Fruit fly (Drosophila melanogaster) whole organism, embryonic: ENCODE measurements around the gene CG34398.
A peak's percentile ranks its signal among the peaks of the same experiment; 100 is the strongest.

Experiments
- CG12659 ChIP-seq: fragments of 200-800 bp; sonication (Bioruptor generic); optimal IDR thresholded peaks from 3 replicates; lab custom pipeline; 2017; ENCODE audit warnings: mild to moderate bottlenecking, missing biosample characterization, missing genetic modification reagents, missing genetic modification characterization
- CG13123 ChIP-seq: fragments of 200-800 bp; sonication (Bioruptor generic); optimal IDR thresholded peaks from 2 replicates; lab custom pipeline; 2016; ENCODE audit warnings: missing biosample characterization, missing genetic modification characterization
- CG13296 ChIP-seq: fragments of 200-800 bp; sonication (Bioruptor generic); optimal IDR thresholded peaks from 3 replicates; lab custom pipeline; 2018; ENCODE audit warnings: missing biosample characterization, mild to moderate bottlenecking, missing genetic modification characterization
- CG14965 ChIP-seq: fragments of 200-800 bp; sonication (Bioruptor generic); optimal IDR thresholded peaks from 2 replicates; lab custom pipeline; 2016; ENCODE audit warnings: missing biosample characterization, missing genetic modification characterization, borderline replicate concordance
- CG15269 ChIP-seq: fragments of 200-800 bp; sonication (Bioruptor generic); optimal IDR thresholded peaks from 2 replicates; lab custom pipeline; 2018; ENCODE audit warnings: missing biosample characterization, mild to moderate bottlenecking, missing genetic modification characterization, moderate library complexity
- CG15479 ChIP-seq: fragments of 200-800 bp; sonication (Bioruptor generic); optimal IDR thresholded peaks from 3 replicates; lab custom pipeline; 2019; ENCODE audit warnings: missing biosample characterization, mild to moderate bottlenecking, missing genetic modification characterization, moderate library complexity
- CG15514 ChIP-seq: fragments of 200-800 bp; sonication (Bioruptor generic); optimal IDR thresholded peaks from 3 replicates; lab custom pipeline; 2017; ENCODE audit warnings: missing biosample characterization, missing genetic modification characterization, mild to moderate bottlenecking, moderate library complexity, missing genetic modification reagents
- CG16779 ChIP-seq: fragments of 200-800 bp; sonication (Bioruptor generic); IDR thresholded peaks from 2 replicates; pipeline ENCODE4 v1.3.6; 2022; ENCODE audit warnings: missing biosample characterization, missing genetic modification characterization
- CG17328 ChIP-seq: fragments of 200-800 bp; sonication (Bioruptor generic); IDR thresholded peaks from 2 replicates; pipeline ENCODE4 v1.3.6; 2022; ENCODE audit warnings: missing biosample characterization, missing genetic modification characterization
- CG17359 ChIP-seq: fragments of 200-800 bp; sonication (Bioruptor generic); optimal IDR thresholded peaks from 3 replicates; lab custom pipeline; 2018; ENCODE audit warnings: missing biosample characterization, mild to moderate bottlenecking, missing genetic modification characterization, moderate library complexity
- CG17829 ChIP-seq: fragments of 200-800 bp; optimal IDR thresholded peaks from 2 replicates; lab custom pipeline; 2019; ENCODE audit warnings: missing biosample characterization, mild to moderate bottlenecking, missing genetic modification characterization, moderate library complexity
- CG18011 ChIP-seq: fragments of 200-800 bp; sonication (Bioruptor generic); optimal IDR thresholded peaks from 2 replicates; lab custom pipeline; 2017; ENCODE audit warnings: missing biosample characterization, missing genetic modification characterization, mild to moderate bottlenecking, moderate library complexity, missing genotype
- CG33557 ChIP-seq: fragments of 200-800 bp; sonication (Bioruptor generic); optimal IDR thresholded peaks from 2 replicates; lab custom pipeline; 2019; ENCODE audit warnings: missing biosample characterization, mild to moderate bottlenecking, missing genetic modification characterization, moderate library complexity
- CG3726 ChIP-seq: fragments of 200-800 bp; sonication (Bioruptor generic); IDR thresholded peaks from 3 replicates; pipeline ENCODE4, ENCODE4 v1.3.6; 2022; ENCODE audit warnings: missing biosample characterization, missing genetic modification characterization
- CG4360 ChIP-seq: fragments of 200-800 bp; sonication (Bioruptor generic); IDR thresholded peaks from 2 replicates; pipeline ENCODE4 v1.3.6; 2022; ENCODE audit warnings: missing biosample characterization, missing genetic modification characterization
- CG4820 ChIP-seq: fragments of 200-800 bp; sonication (Bioruptor generic); optimal IDR thresholded peaks from 3 replicates; lab custom pipeline; 2016; ENCODE audit warnings: missing biosample characterization, missing genetic modification characterization
- CG6689 ChIP-seq: fragments of 200-800 bp; sonication (Bioruptor generic); IDR thresholded peaks from 2 replicates; pipeline ENCODE4 v1.3.6; 2022; ENCODE audit warnings: missing biosample characterization, missing genetic modification characterization
- CTCF ChIP-seq: fragments of 200-800 bp; sonication (Bioruptor generic); optimal IDR thresholded peaks from 2 replicates; lab custom pipeline; 2017; ENCODE audit warnings: missing biosample characterization, mild to moderate bottlenecking, missing genetic modification characterization, moderate library complexity
- Dbx ChIP-seq: fragments of 200-800 bp; sonication (Bioruptor generic); IDR thresholded peaks from 3 replicates; pipeline ENCODE4 v1.3.6; 2022; ENCODE audit warnings: missing biosample characterization, missing genetic modification characterization
- Dip3 ChIP-seq: fragments of 200-800 bp; sonication (Bioruptor generic); optimal IDR thresholded peaks from 3 replicates; lab custom pipeline; 2016; ENCODE audit warnings: missing biosample characterization, missing genetic modification characterization
- Fer2 ChIP-seq: fragments of 200-800 bp; sonication (Bioruptor generic); optimal IDR thresholded peaks from 2 replicates; lab custom pipeline; 2018; ENCODE audit warnings: missing biosample characterization, mild to moderate bottlenecking, missing genetic modification characterization, moderate library complexity
- HLH54F ChIP-seq: fragments of 200-800 bp; sonication (Bioruptor generic); optimal IDR thresholded peaks from 3 replicates; lab custom pipeline; 2016; ENCODE audit warnings: missing biosample characterization, missing genetic modification characterization
- HmgD ChIP-seq: fragments of 200-800 bp; sonication (Bioruptor generic); optimal IDR thresholded peaks from 3 replicates; lab custom pipeline; 2016; ENCODE audit warnings: missing biosample characterization, missing genetic modification characterization
- Hr3 ChIP-seq: fragments of 200-800 bp; sonication (Bioruptor generic); optimal IDR thresholded peaks from 3 replicates; lab custom pipeline; 2016; ENCODE audit warnings: missing biosample characterization, missing genetic modification characterization
- Hr51 ChIP-seq, 2 experiments: fragments of 200-800 bp; sonication (Bioruptor generic); optimal IDR thresholded peaks; 2 replicates in 1 of 2; 3 replicates in 1 of 2; lab custom pipeline; 2016 to 2018; ENCODE audit warnings: missing biosample characterization in 2 of 2, missing genetic modification characterization in 2 of 2, mild to moderate bottlenecking in 1 of 2, moderate library complexity in 1 of 2
- Kr ChIP-seq: fragments of 200-800 bp; sonication (Bioruptor generic); optimal IDR thresholded peaks from 2 replicates; lab custom pipeline; 2017; ENCODE audit warnings: missing biosample characterization, mild to moderate bottlenecking, missing genetic modification characterization
- Med ChIP-seq: fragments of 200-800 bp; sonication (Bioruptor generic); peaks from one replicate; lab custom pipeline; 2016; ENCODE audit warnings: missing biosample characterization, missing genetic modification characterization, mild to moderate bottlenecking, inconsistent platforms, moderate library complexity
- NfI ChIP-seq: fragments of 200-800 bp; sonication (Bioruptor generic); optimal IDR thresholded peaks from 3 replicates; lab custom pipeline; 2018; ENCODE audit warnings: missing biosample characterization, mild to moderate bottlenecking, missing genetic modification characterization, moderate library complexity
- amos ChIP-seq: fragments of 200-800 bp; sonication (Bioruptor generic); IDR thresholded peaks from 2 replicates; pipeline ENCODE4 v1.3.6; 2022; ENCODE audit warnings: missing biosample characterization, missing genetic modification characterization; ENCODE audit not compliant: partially characterized antibody
- bbx ChIP-seq: fragments of 200-800 bp; sonication (Bioruptor generic); IDR thresholded peaks from 2 replicates; pipeline ENCODE4 v1.3.6; 2022; ENCODE audit warnings: missing biosample characterization, missing genetic modification characterization; ENCODE audit not compliant: partially characterized antibody
- cas ChIP-seq: fragments of 200-800 bp; sonication (Bioruptor generic); IDR thresholded peaks from 2 replicates; pipeline ENCODE4 v1.3.6; 2022; ENCODE audit warnings: missing biosample characterization, missing genetic modification characterization
- dm ChIP-seq: fragments of 200-800 bp; sonication (Bioruptor generic); optimal IDR thresholded peaks from 3 replicates; lab custom pipeline; 2016; ENCODE audit warnings: missing biosample characterization, missing genetic modification characterization
- eve ChIP-seq, 2 experiments: fragments of >200 bp; optimal IDR thresholded peaks; 2 replicates each; lab custom pipeline; 2017; ENCODE audit warnings: missing biosample characterization in 2 of 2, missing genetic modification characterization in 2 of 2
- fu2 ChIP-seq: fragments of 200-800 bp; sonication (Bioruptor generic); optimal IDR thresholded peaks from 2 replicates; lab custom pipeline; 2016; ENCODE audit warnings: missing biosample characterization, missing genetic modification characterization
- grn ChIP-seq: fragments of 200-800 bp; sonication (Bioruptor generic); optimal IDR thresholded peaks from 3 replicates; lab custom pipeline; 2017; ENCODE audit warnings: missing biosample characterization, missing genetic modification characterization
- gt ChIP-seq: fragments of 200-800 bp; sonication (Bioruptor generic); IDR thresholded peaks from 2 replicates; pipeline ENCODE4 v1.3.6; 2022; ENCODE audit warnings: missing biosample characterization, missing genetic modification characterization
- ham ChIP-seq: fragments of 200-800 bp; sonication (Bioruptor generic); IDR thresholded peaks from 2 replicates; pipeline ENCODE4 v1.3.6; 2022; ENCODE audit warnings: missing biosample characterization, missing genetic modification characterization
- hkb ChIP-seq, 2 experiments: fragments of 200-800 bp in 1 of 2; fragments of >200 bp in 1 of 2; sonication (Bioruptor generic) in 1 of 2; IDR thresholded peaks in 1 of 2; optimal IDR thresholded peaks in 1 of 2; 2 replicates each; pipeline versions ENCODE4 v1.3.6 to Lab custom; 2017 to 2022; ENCODE audit warnings: missing biosample characterization in 1 of 2, missing genetic modification characterization in 1 of 2
- jing ChIP-seq: fragments of 200-800 bp; sonication (Bioruptor generic); optimal IDR thresholded peaks from 2 replicates; lab custom pipeline; 2018; ENCODE audit warnings: missing biosample characterization, mild to moderate bottlenecking, missing genetic modification characterization
- kay ChIP-seq: fragments of 200-800 bp; sonication (Bioruptor generic); optimal IDR thresholded peaks from 2 replicates; lab custom pipeline; 2016; ENCODE audit warnings: missing biosample characterization, missing genetic modification characterization
- maf-S ChIP-seq: fragments of 200-800 bp; sonication (Bioruptor generic); optimal IDR thresholded peaks from 2 replicates; lab custom pipeline; 2016; ENCODE audit warnings: missing biosample characterization, missing genetic modification characterization
- nau ChIP-seq: fragments of 200-800 bp; sonication (Bioruptor generic); optimal IDR thresholded peaks from 3 replicates; lab custom pipeline; 2017; ENCODE audit warnings: missing biosample characterization, mild to moderate bottlenecking, missing genetic modification characterization, missing genetic modification reagents
- nerfin-2 ChIP-seq: fragments of 200-800 bp; sonication (Bioruptor generic); IDR thresholded peaks from 2 replicates; pipeline ENCODE4 v1.3.6; 2022; ENCODE audit warnings: missing biosample characterization, missing genetic modification characterization; ENCODE audit not compliant: partially characterized antibody
- org-1 ChIP-seq: fragments of 200-800 bp; sonication (Bioruptor generic); optimal IDR thresholded peaks from 2 replicates; lab custom pipeline; 2017; ENCODE audit warnings: missing biosample characterization, missing genetic modification characterization
- pum ChIP-seq: fragments of 200-800 bp; sonication (Bioruptor generic); optimal IDR thresholded peaks from 2 replicates; lab custom pipeline; 2016; ENCODE audit warnings: missing biosample characterization, missing genetic modification characterization
- z ChIP-seq: fragments of 200-800 bp; sonication (Bioruptor generic); IDR thresholded peaks from 3 replicates; pipeline ENCODE4 v1.3.6; 2022; ENCODE audit warnings: missing biosample characterization, missing genetic modification characterization

CG34398 gene

DNA sequence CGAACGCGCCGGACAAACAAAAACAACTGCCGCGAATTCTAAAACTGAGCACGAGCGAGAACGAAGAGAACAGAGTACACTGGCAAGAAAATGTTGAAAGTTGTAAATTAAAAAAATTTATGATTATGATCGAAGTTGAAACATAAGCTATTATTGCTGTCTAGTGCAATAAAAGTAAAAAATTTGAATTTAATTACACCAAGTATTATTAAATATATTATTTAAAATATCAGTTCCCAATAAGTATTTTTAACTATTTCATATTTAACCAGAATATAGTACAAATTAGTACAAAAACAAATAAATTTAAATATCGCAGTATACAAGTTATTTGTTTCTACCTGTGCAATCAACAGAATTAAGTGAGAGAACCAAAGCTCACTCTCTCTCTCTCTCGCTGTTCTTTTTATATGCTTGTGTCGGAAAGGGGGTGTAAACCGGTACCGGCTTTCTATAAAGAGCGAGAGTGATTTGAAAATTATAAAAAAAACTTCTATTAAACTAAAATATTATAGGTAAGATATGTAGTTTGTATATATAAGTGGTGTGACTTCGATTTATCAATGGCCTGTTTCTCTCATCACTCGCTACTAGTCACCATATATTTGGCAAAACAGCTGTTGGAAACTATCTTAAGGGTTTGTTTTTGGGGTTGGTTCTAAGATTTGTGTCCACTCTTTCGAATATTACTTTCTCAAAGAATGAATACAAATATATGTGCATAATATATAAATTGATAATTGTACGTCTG is 52.8 kb downstream of the CG34398 start, which contains the start of gene C1GalTA (continued):
- peak; percentile 84 for TF ChIP-seq CG3726 (GFP tag; lab: Robert Waterston, UW)
- TF ChIP-seq CG13123 (GFP tag; lab: Kevin White, UChicago), result peak; percentile 93
- TF ChIP-seq CG16779 (GFP tag; lab: Robert Waterston, UW), result no peak
- peak; percentile 35 for TF ChIP-seq CG15479 (GFP tag; lab: Kevin White, UChicago)
- TF ChIP-seq jing (GFP tag; lab: Kevin White, UChicago), result peak; percentile 67
- TF ChIP-seq Dbx, result peak; percentile 96
- TF ChIP-seq gt (GFP tag; lab: Robert Waterston, UW), result peak; percentile 80; the same call in 1 of the 2 replicates
- TF ChIP-seq Med (GFP tag; lab: Kevin White, UChicago), result peak; percentile 89
- TF ChIP-seq bbx (GFP tag; lab: Robert Waterston, UW), result no peak
- peak; percentile 99 for TF ChIP-seq CG33557 (GFP tag; lab: Kevin White, UChicago)
- TF ChIP-seq CG17359 (tag; lab: Kevin White, UChicago), result peak; percentile 97
- TF ChIP-seq CG4820 (GFP tag; lab: Kevin White, UChicago), result peak; percentile 93

DNA sequence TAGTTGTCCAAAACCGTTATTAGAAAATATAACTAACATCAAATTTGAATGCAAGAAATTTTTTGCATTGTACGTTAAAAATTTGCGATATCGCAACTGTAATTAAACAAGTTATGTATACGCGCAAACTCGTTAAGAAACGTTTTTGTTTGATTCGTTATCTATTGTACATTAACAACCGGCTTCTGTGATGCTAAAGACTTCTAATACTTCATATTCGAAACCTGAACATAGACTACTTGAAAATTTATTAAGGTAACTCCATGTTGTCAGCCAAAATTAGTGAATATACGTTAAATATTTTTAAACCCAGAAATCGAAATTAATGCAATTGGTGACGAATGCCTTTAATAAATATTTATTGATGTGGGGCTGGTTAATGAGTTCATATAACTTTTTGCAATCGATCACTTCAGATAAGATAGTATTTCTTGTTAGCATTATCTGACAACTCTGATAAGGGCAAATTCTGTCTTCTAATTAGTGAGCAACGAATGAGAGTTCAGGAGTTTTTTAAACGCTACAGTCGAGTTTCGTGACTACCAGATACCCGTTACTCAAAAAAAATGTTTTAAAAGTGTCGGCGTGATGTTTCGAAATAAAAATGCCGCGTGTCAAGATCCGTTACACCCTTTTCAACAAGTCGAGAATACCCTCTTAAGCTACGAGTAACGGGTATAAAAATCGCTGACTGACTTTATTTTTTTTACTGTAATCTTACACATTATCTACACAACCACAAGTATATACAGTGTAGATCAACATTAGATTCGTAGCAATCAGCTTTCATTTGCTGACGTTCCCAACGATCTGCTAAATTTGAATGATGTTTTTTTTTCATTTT is 53.8 kb downstream of the CG34398 start:
- peak; percentile 51 for TF ChIP-seq grn (GFP tag; lab: Kevin White, UChicago)
- TF ChIP-seq z (GFP tag; lab: Robert Waterston, UW), result no peak
- peak; percentile 33 for TF ChIP-seq CG12659 (GFP tag; lab: Kevin White, UChicago)
- no peak for TF ChIP-seq hkb (optimal IDR thresholded peaks at IDR 0.05; lab: Kevin White, UChicago)
- peak; percentile 66 for TF ChIP-seq hkb (GFP tag; IDR thresholded peaks at IDR 0.05; lab: Robert Waterston, UW)
- TF ChIP-seq fu2 (GFP tag; lab: Kevin White, UChicago), result peak; percentile 9
- peak; percentile 30 for TF ChIP-seq kay (GFP tag; lab: Kevin White, UChicago)
- TF ChIP-seq nerfin-2 (GFP tag; lab: Robert Waterston, UW), result peak; percentile 57
- peak; percentile 48 for TF ChIP-seq Hr3
- TF ChIP-seq cas (GFP tag; lab: Robert Waterston, UW), result no peak
- TF ChIP-seq CG17829 (tag; lab: Kevin White, UChicago), result peak; percentile 14
- peak; percentile 19 for TF ChIP-seq org-1 (GFP tag; lab: Kevin White, UChicago)
- no peak for TF ChIP-seq CG14965 (GFP tag; lab: Kevin White, UChicago)
- no peak for TF ChIP-seq Kr (GFP tag; lab: Kevin White, UChicago)
- no peak for TF ChIP-seq maf-S
- TF ChIP-seq HmgD (GFP tag; lab: Kevin White, UChicago), result peak; percentile 49
- TF ChIP-seq Hr51 (GFP tag; optimal IDR thresholded peaks at IDR 0.05; lab: Kevin White, UChicago), result peak; percentile 18 to 31
- peak; percentile 39 for TF ChIP-seq CG15514
- peak; percentile 11 for TF ChIP-seq nau (GFP tag; lab: Kevin White, UChicago)
- TF ChIP-seq CG15269, result peak; percentile 39
- TF ChIP-seq ham, result no peak
- TF ChIP-seq eve (GFP tag; optimal IDR thresholded peaks at IDR 0.05; lab: Kevin White, UChicago), result peak in 1 of 2 experiments; percentile 68
- peak; percentile 31 for TF ChIP-seq Dip3 (GFP tag; lab: Kevin White, UChicago)
- no peak for TF ChIP-seq Fer2 (tag; lab: Kevin White, UChicago)
- peak; percentile 36 for TF ChIP-seq pum
- TF ChIP-seq CTCF (GFP tag; lab: Kevin White, UChicago), result peak; percentile 76
- TF ChIP-seq CG18011, result peak; percentile 97
- TF ChIP-seq CG4360 (GFP tag; lab: Robert Waterston, UW), result peak; percentile 26; the same call in 1 of the 2 replicates
- TF ChIP-seq CG6689, result no peak
- TF ChIP-seq dm, result peak; percentile 24
- peak; percentile 83 for TF ChIP-seq amos
- peak; percentile 49; the same call in 1 of the 2 replicates for TF ChIP-seq CG17328
- peak; percentile 49 for TF ChIP-seq HLH54F (GFP tag; lab: Kevin White, UChicago)
- peak; percentile 15 for TF ChIP-seq NfI (GFP tag; lab: Kevin White, UChicago)
- TF ChIP-seq CG13296 (GFP tag; lab: Kevin White, UChicago), result peak; percentile 7
